Worm (Caenorhabditis elegans): ENCODE measurements around the gene fbxa-181.

DNA sequence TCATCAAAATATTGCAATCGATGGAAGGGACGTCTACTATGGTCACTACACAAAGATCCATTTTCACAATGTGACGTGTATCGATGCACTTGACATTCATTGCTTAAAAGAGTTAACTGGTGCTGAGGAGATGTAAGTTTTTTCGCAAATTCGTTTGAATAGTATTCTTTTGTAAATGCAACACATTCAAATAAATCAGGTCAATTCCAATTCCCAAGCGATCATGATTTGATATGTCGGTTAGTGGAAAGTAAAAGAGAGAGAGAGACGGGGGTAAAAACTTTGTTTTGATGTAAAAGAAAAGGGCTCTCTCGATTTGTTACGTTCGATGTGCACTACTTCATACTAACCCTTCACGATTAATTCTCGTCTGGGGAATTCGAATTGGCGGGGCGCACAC, 35.4 kb upstream of the fbxa-181 start:
- TF ChIP-seq nhr-237 (tag; optimal IDR thresholded peaks at IDR 0.05) (no peak), fos-1 (tag; optimal IDR thresholded peaks at IDR 0.05) (no peak)

Data from whole organism, L1 larva.